Fruit fly (Drosophila melanogaster) whole organism, embryonic: ENCODE results near the gene CG32087.

Experiments
- CG1647 ChIP-seq: fragments of 200-800 bp; sonication (Bioruptor generic); optimal IDR thresholded peaks from 3 replicates; lab custom pipeline; 2016; ENCODE audit warnings: missing biosample characterization, missing genetic modification characterization
- CG4282 ChIP-seq: fragments of 200-800 bp; sonication (Bioruptor generic); optimal IDR thresholded peaks from 2 replicates; lab custom pipeline; 2016; ENCODE audit warnings: missing biosample characterization, missing genetic modification characterization
- CG4617 ChIP-seq: fragments of 200-800 bp; sonication (Bioruptor generic); optimal IDR thresholded peaks from 3 replicates; lab custom pipeline; 2016; ENCODE audit warnings: missing biosample characterization, missing genetic modification characterization, borderline replicate concordance
- TFAM ChIP-seq: fragments of 200-800 bp; sonication (Bioruptor generic); optimal IDR thresholded peaks from 2 replicates; lab custom pipeline; 2017; ENCODE audit warnings: missing biosample characterization, missing genetic modification characterization, inconsistent platforms
- YL-1 ChIP-seq: fragments of 200-800 bp; sonication (Bioruptor generic); optimal IDR thresholded peaks from 3 replicates; lab custom pipeline; 2017; ENCODE audit warnings: missing biosample characterization, mild to moderate bottlenecking, missing genetic modification characterization
- dmrt11E ChIP-seq: fragments of 200-800 bp; sonication (Bioruptor generic); optimal IDR thresholded peaks from 3 replicates; lab custom pipeline; 2018; ENCODE audit warnings: missing biosample characterization, mild to moderate bottlenecking, missing genetic modification characterization, moderate library complexity
- sd ChIP-seq: fragments of 200-800 bp; sonication (Bioruptor generic); optimal IDR thresholded peaks from 3 replicates; lab custom pipeline; 2018; ENCODE audit warnings: missing biosample characterization, mild to moderate bottlenecking, missing genetic modification characterization, moderate library complexity
- sug ChIP-seq: fragments of 200-800 bp; optimal IDR thresholded peaks from 2 replicates; lab custom pipeline; 2019; ENCODE audit warnings: missing biosample characterization, mild to moderate bottlenecking, missing genetic modification characterization, moderate library complexity

dm6 chr3L:11708633-11709116 lies 23.3 kb upstream of the CG32087 start, which contains the start of the genes Ccdc56 and mtTFB1:
- TF ChIP-seq TFAM (GFP tag; lab: Kevin White, UChicago) (no peak), sug (no peak), YL-1 (GFP tag; lab: Kevin White, UChicago) (no peak), dmrt11E (no peak), sd (no peak), CG4282 (GFP tag; lab: Kevin White, UChicago) (no peak), CG1647 (GFP tag; lab: Kevin White, UChicago) (no peak), CG4617 (GFP tag; lab: Kevin White, UChicago) (peak; percentile 4)
